Worm (Caenorhabditis elegans) whole organism, L3 larva: Measurements from ENCODE around the gene F29A7.8.

ENCODE experiments used
- ZK546.5 ChIP-seq: sonication (generic microtip); optimal IDR thresholded peaks from 2 replicates; lab custom pipeline; 2017; ENCODE audit warnings: missing biosample characterization, missing genetic modification characterization
- aly-2 ChIP-seq: fragments of 150-350 bp; optimal IDR thresholded peaks from 2 replicates; lab custom pipeline; 2014; ENCODE audit warnings: missing biosample characterization, missing genetic modification characterization
- ama-1 ChIP-seq: fragments of 150-350 bp; optimal IDR thresholded peaks from 2 replicates; lab custom pipeline; 2018
- ceh-16 ChIP-seq: sonication (generic microtip); optimal IDR thresholded peaks from 2 replicates; lab custom pipeline; 2017; ENCODE audit warnings: missing biosample characterization, missing genetic modification characterization
- ceh-28 ChIP-seq: fragments of 150-350 bp; optimal IDR thresholded peaks from 2 replicates; lab custom pipeline; 2014; ENCODE audit warnings: missing biosample characterization, missing genetic modification reagents, missing genetic modification characterization
- ceh-82 ChIP-seq: fragments of 150-350 bp; optimal IDR thresholded peaks from 2 replicates; lab custom pipeline; 2014; ENCODE audit warnings: missing biosample characterization, missing genetic modification characterization
- ceh-9 ChIP-seq: sonication (generic microtip); optimal IDR thresholded peaks from 2 replicates; lab custom pipeline; 2018; ENCODE audit warnings: missing biosample characterization, missing genetic modification characterization
- daf-12 ChIP-seq: fragments of 150-350 bp; optimal IDR thresholded peaks from 2 replicates; lab custom pipeline; 2014; ENCODE audit warnings: missing biosample characterization, missing genetic modification reagents, missing genetic modification characterization
- egl-5 ChIP-seq: fragments of 150-350 bp; optimal IDR thresholded peaks from 2 replicates; lab custom pipeline; 2017; ENCODE audit warnings: missing biosample characterization, missing genetic modification reagents, missing genetic modification characterization, inconsistent platforms
- elt-1 ChIP-seq: fragments of 150-350 bp; optimal IDR thresholded peaks from 2 replicates; lab custom pipeline; 2014; ENCODE audit warnings: missing biosample characterization, missing genetic modification characterization
- elt-2 ChIP-seq: sonication (generic microtip); optimal IDR thresholded peaks from 2 replicates; lab custom pipeline; 2016; ENCODE audit warnings: missing genetic modification reagents, mild to moderate bottlenecking, missing genetic modification characterization, missing compliant biosample characterization
- elt-3 ChIP-seq, 3 experiments: fragments of 150-350 bp in 1 of 3; sonication (generic microtip) in 2 of 3; optimal IDR thresholded peaks; 2 replicates in 2 of 3; 4 replicates in 1 of 3; lab custom pipeline; 2014 to 2017; ENCODE audit warnings: missing biosample characterization in 3 of 3, missing genetic modification characterization in 3 of 3
- eor-1 ChIP-seq, 2 experiments: fragments of 150-350 bp; optimal IDR thresholded peaks; 2 replicates each; lab custom pipeline; 2014 to 2018; ENCODE audit warnings: missing biosample characterization in 2 of 2, missing genetic modification characterization in 2 of 2
- fos-1 ChIP-seq: fragments of 150-350 bp; optimal IDR thresholded peaks from 2 replicates; lab custom pipeline; 2014; ENCODE audit warnings: missing biosample characterization, missing genetic modification characterization
- hmg-11 ChIP-seq: sonication (generic microtip); optimal IDR thresholded peaks from 2 replicates; lab custom pipeline; 2016; ENCODE audit warnings: missing genetic modification characterization, missing compliant biosample characterization
- jun-1 ChIP-seq: fragments of 150-350 bp; optimal IDR thresholded peaks from 2 replicates; lab custom pipeline; 2014; ENCODE audit warnings: missing biosample characterization, missing genetic modification reagents, missing genetic modification characterization
- lin-15B ChIP-seq: fragments of 150-350 bp; optimal IDR thresholded peaks from 2 replicates; lab custom pipeline; 2014; ENCODE audit warnings: missing biosample characterization, missing genetic modification characterization
- lin-39 ChIP-seq: fragments of 150-350 bp; optimal IDR thresholded peaks from 2 replicates; lab custom pipeline; 2018; ENCODE audit warnings: missing biosample characterization, missing genetic modification reagents, missing genetic modification characterization
- lsy-12 ChIP-seq: sonication (generic microtip); optimal IDR thresholded peaks from 2 replicates; lab custom pipeline; 2016; ENCODE audit warnings: mild to moderate bottlenecking, missing genetic modification characterization, missing compliant biosample characterization
- mdl-1 ChIP-seq: fragments of 150-350 bp; optimal IDR thresholded peaks from 2 replicates; lab custom pipeline; 2014; ENCODE audit warnings: missing biosample characterization, missing genetic modification characterization
- mml-1 ChIP-seq: fragments of 150-350 bp; sonication (generic microtip); optimal IDR thresholded peaks from 3 replicates; lab custom pipeline; 2014; ENCODE audit warnings: missing biosample characterization, missing genetic modification characterization
- nfya-1 ChIP-seq: sonication (generic microtip); optimal IDR thresholded peaks from 2 replicates; lab custom pipeline; 2017; ENCODE audit warnings: missing genetic modification characterization, mild to moderate bottlenecking, missing compliant biosample characterization, antibody characterized with exemption, moderate library complexity; ENCODE audit not compliant: insufficient read depth
- nhr-12 ChIP-seq: fragments of 150-350 bp; optimal IDR thresholded peaks from 2 replicates; lab custom pipeline; 2014; ENCODE audit warnings: missing biosample characterization, missing genetic modification characterization
- nhr-23 ChIP-seq: fragments of 150-350 bp; optimal IDR thresholded peaks from 2 replicates; lab custom pipeline; 2014; ENCODE audit warnings: missing biosample characterization, missing genetic modification reagents, missing genetic modification characterization
- nhr-25 ChIP-seq: sonication (generic microtip); optimal IDR thresholded peaks from 2 replicates; lab custom pipeline; 2017; ENCODE audit warnings: missing biosample characterization, missing genetic modification characterization
- nhr-28 ChIP-seq: fragments of 150-350 bp; optimal IDR thresholded peaks from 2 replicates; lab custom pipeline; 2014; ENCODE audit warnings: missing biosample characterization, missing genetic modification characterization
- nhr-43 ChIP-seq: sonication (generic microtip); optimal IDR thresholded peaks from 2 replicates; lab custom pipeline; 2016; ENCODE audit warnings: mild to moderate bottlenecking, missing genetic modification characterization, missing compliant biosample characterization; ENCODE audit not compliant: poor library complexity, severe bottlenecking
- nhr-67 ChIP-seq: fragments of 150-350 bp; optimal IDR thresholded peaks from 2 replicates; lab custom pipeline; 2014; ENCODE audit warnings: missing biosample characterization, missing genetic modification characterization
- nhr-76 ChIP-seq: fragments of 150-350 bp; sonication (generic microtip); optimal IDR thresholded peaks from 5 replicates; lab custom pipeline; 2014; ENCODE audit warnings: missing biosample characterization, missing genetic modification characterization
- pha-4 ChIP-seq: fragments of 150-350 bp; optimal IDR thresholded peaks from 2 replicates; lab custom pipeline; 2014; ENCODE audit warnings: missing biosample characterization, missing genetic modification reagents, missing genetic modification characterization
- pqm-1 ChIP-seq: fragments of 150-350 bp; optimal IDR thresholded peaks from 2 replicates; lab custom pipeline; 2017; ENCODE audit warnings: missing biosample characterization, missing genetic modification characterization, inconsistent platforms
- sea-2 ChIP-seq: fragments of 150-350 bp; sonication (generic microtip); optimal IDR thresholded peaks from 4 replicates; lab custom pipeline; 2014; ENCODE audit warnings: missing biosample characterization, missing genetic modification reagents, missing genetic modification characterization
- skn-1 ChIP-seq: fragments of 150-350 bp; optimal IDR thresholded peaks from 2 replicates; lab custom pipeline; 2014; ENCODE audit warnings: missing biosample characterization, missing genetic modification characterization
- snpc-4 ChIP-seq: fragments of 150-350 bp; optimal IDR thresholded peaks from 2 replicates; lab custom pipeline; 2014; ENCODE audit warnings: missing biosample characterization, missing genetic modification characterization
- tbx-2 ChIP-seq: sonication (generic microtip); optimal IDR thresholded peaks from 2 replicates; lab custom pipeline; 2016; ENCODE audit warnings: mild to moderate bottlenecking, missing genetic modification characterization, missing compliant biosample characterization
- unc-39 ChIP-seq: sonication (generic microtip); optimal IDR thresholded peaks from 4 replicates; lab custom pipeline; 2017; ENCODE audit warnings: missing biosample characterization, missing genetic modification characterization
- zag-1 ChIP-seq: fragments of 150-350 bp; optimal IDR thresholded peaks from 2 replicates; lab custom pipeline; 2014; ENCODE audit warnings: missing biosample characterization, missing genetic modification characterization
- ztf-4 ChIP-seq: fragments of 150-350 bp; optimal IDR thresholded peaks from 2 replicates; lab custom pipeline; 2014; ENCODE audit warnings: missing biosample characterization, missing genetic modification characterization

The F29A7.8 gene

ce11 chrII:2735644-2736043 is 22.2 kb downstream of the F29A7.8 start:
- TF ChIP-seq lin-15B (tag; lab: Kevin White, UChicago) (no peak), skn-1 (no peak), elt-3 (tag; optimal IDR thresholded peaks at IDR 0.05; lab: Kevin White, UChicago) (no peak), nhr-76 (tag; lab: Kevin White, UChicago) (no peak), eor-1 (tag; optimal IDR thresholded peaks at IDR 0.05; lab: Kevin White, UChicago) (no peak), egl-5 (tag; lab: Kevin White, UChicago) (no peak), ceh-16 (tag; lab: Kevin White, UChicago) (no peak), hmg-11 (tag; lab: Kevin White, UChicago) (no peak), lsy-12 (tag; lab: Kevin White, UChicago) (no peak), mml-1 (tag; lab: Kevin White, UChicago) (no peak), fos-1 (no peak)

ce11 chrII:2735192-2735591 is 22.7 kb downstream of the F29A7.8 start, which contains the start of gene wdr-31:
Gene wdr-31 (minus strand): TSS chrII:2735292.
- TF ChIP-seq unc-39 (tag; lab: Kevin White, UChicago) (no peak), tbx-2 (tag; lab: Kevin White, UChicago) (no peak), ceh-28 (tag; lab: Kevin White, UChicago) (no peak), nhr-23 (tag; lab: Kevin White, UChicago) (no peak), jun-1 (tag; lab: Kevin White, UChicago) (no peak), lin-39 (no peak), mml-1 (tag; lab: Kevin White, UChicago) (no peak), skn-1 (no peak), ZK546.5 (no peak), zag-1 (tag; lab: Kevin White, UChicago) (no peak), aly-2 (tag; lab: Kevin White, UChicago) (no peak), eor-1 (tag; optimal IDR thresholded peaks at IDR 0.05; lab: Kevin White, UChicago) (no peak), nhr-67 (tag; lab: Kevin White, UChicago) (no peak)

- TF ChIP-seq nfya-1 (tag; lab: Kevin White, UChicago) = peak; percentile 79
- peak; percentile 17 for TF ChIP-seq jun-1 (tag; lab: Kevin White, UChicago)
- TF ChIP-seq snpc-4 (tag; lab: Kevin White, UChicago) = peak; percentile 23
- peak; percentile 32 for TF ChIP-seq nhr-25 (tag; lab: Kevin White, UChicago)
- TF ChIP-seq pha-4 (tag; lab: Kevin White, UChicago) = no peak
- TF ChIP-seq egl-5 (tag; lab: Kevin White, UChicago) = no peak
- TF ChIP-seq lin-39 = peak; percentile 61
- no peak for TF ChIP-seq lsy-12 (tag; lab: Kevin White, UChicago)
- no peak for TF ChIP-seq tbx-2 (tag; lab: Kevin White, UChicago)
- TF ChIP-seq skn-1 = no peak
- no peak for TF ChIP-seq ztf-4
- TF ChIP-seq fos-1 = no peak
- TF ChIP-seq mdl-1 (tag; lab: Kevin White, UChicago) = no peak
- no peak for TF ChIP-seq nhr-28 (tag; lab: Kevin White, UChicago)
- peak; percentile 40 for TF ChIP-seq hmg-11 (tag; lab: Kevin White, UChicago)
- TF ChIP-seq elt-3 (tag; optimal IDR thresholded peaks at IDR 0.05; lab: Kevin White, UChicago) = no peak
- TF ChIP-seq nhr-12 = no peak
- peak; percentile 20 for TF ChIP-seq nhr-23 (tag; lab: Kevin White, UChicago)
- no peak for TF ChIP-seq pqm-1 (tag; lab: Kevin White, UChicago)
- no peak for TF ChIP-seq sea-2
- no peak for TF ChIP-seq ceh-9 (tag; lab: Kevin White, UChicago)
- no peak for TF ChIP-seq elt-2 (tag; lab: Kevin White, UChicago)
- no peak for TF ChIP-seq aly-2 (tag; lab: Kevin White, UChicago)
- no peak for TF ChIP-seq daf-12 (tag; lab: Kevin White, UChicago)
- TF ChIP-seq, all 47 proteins: peak for 7
Observed at ce11 chrII:2734735-2735134, 23.1 kb downstream of the F29A7.8 start.

ce11 chrII:2734266-2734665 is 23.6 kb downstream of the F29A7.8 start:
- TF ChIP-seq nhr-76 (tag; lab: Kevin White, UChicago) (no peak), ceh-16 (tag; lab: Kevin White, UChicago) (no peak), nhr-23 (tag; lab: Kevin White, UChicago) (no peak), nhr-67 (tag; lab: Kevin White, UChicago) (no peak), pha-4 (tag; lab: Kevin White, UChicago) (no peak), eor-1 (tag; optimal IDR thresholded peaks at IDR 0.05; lab: Kevin White, UChicago) (no peak), nhr-12 (no peak), tbx-2 (tag; lab: Kevin White, UChicago) (no peak), elt-1 (no peak), ama-1 (no peak), nfya-1 (tag; lab: Kevin White, UChicago) (no peak), ceh-82 (tag; lab: Kevin White, UChicago) (no peak), lin-39 (no peak), lsy-12 (tag; lab: Kevin White, UChicago) (no peak), nhr-43 (tag; lab: Kevin White, UChicago) (no peak), ceh-28 (tag; lab: Kevin White, UChicago) (no peak), ZK546.5 (no peak)
